Fruit fly (Drosophila melanogaster) whole organism, prepupa: ENCODE measurements around the gene AGO2.

Source experiments
- Blimp-1 ChIP-seq: fragments of 200-800 bp; sonication (Bioruptor generic); optimal IDR thresholded peaks from 3 replicates; lab custom pipeline; 2017; ENCODE audit warnings: missing biosample characterization, missing genetic modification characterization, mild to moderate bottlenecking, moderate library complexity, missing genetic modification reagents
- CG10631 ChIP-seq: fragments of 200-800 bp; sonication (Bioruptor generic); optimal IDR thresholded peaks from 2 replicates; lab custom pipeline; 2016; ENCODE audit warnings: missing biosample characterization, missing genetic modification characterization
- CG11294 ChIP-seq: fragments of 200-800 bp; sonication (Bioruptor generic); IDR thresholded peaks from 2 replicates; pipeline ENCODE4 v1.3.6; 2022; ENCODE audit warnings: missing biosample characterization, missing genetic modification characterization
- CG11762 ChIP-seq: fragments of 200-800 bp; sonication (Bioruptor generic); optimal IDR thresholded peaks from 3 replicates; lab custom pipeline; 2016; ENCODE audit warnings: missing biosample characterization, missing genetic modification characterization; ENCODE audit not compliant: insufficient read depth
- CG11902 ChIP-seq: fragments of 200-800 bp; sonication (Bioruptor generic); optimal IDR thresholded peaks from 3 replicates; lab custom pipeline; 2016; ENCODE audit warnings: missing biosample characterization, missing genetic modification characterization
- CG16779 ChIP-seq: fragments of 200-800 bp; sonication (Bioruptor generic); optimal IDR thresholded peaks from 3 replicates; lab custom pipeline; 2017; ENCODE audit warnings: missing biosample characterization, mild to moderate bottlenecking, missing genetic modification characterization
- CG3032 ChIP-seq: fragments of 200-800 bp; optimal IDR thresholded peaks from 2 replicates; lab custom pipeline; 2019; ENCODE audit warnings: missing biosample characterization, mild to moderate bottlenecking, missing genetic modification characterization, moderate library complexity
- CG31627 ChIP-seq: fragments of 200-800 bp; sonication (Bioruptor generic); optimal IDR thresholded peaks from 3 replicates; lab custom pipeline; 2016; ENCODE audit warnings: missing biosample characterization, missing genetic modification characterization
- CG32006 ChIP-seq: fragments of 200-800 bp; sonication (Bioruptor generic); optimal IDR thresholded peaks from 3 replicates; lab custom pipeline; 2017; ENCODE audit warnings: missing biosample characterization, mild to moderate bottlenecking, missing genetic modification characterization
- CG34406 ChIP-seq: fragments of 200-800 bp; sonication (Bioruptor generic); optimal IDR thresholded peaks from 3 replicates; lab custom pipeline; 2016; ENCODE audit warnings: missing biosample characterization, missing genetic modification characterization
- CG3919 ChIP-seq: fragments of 200-800 bp; sonication (Bioruptor generic); optimal IDR thresholded peaks from 3 replicates; lab custom pipeline; 2016; ENCODE audit warnings: missing biosample characterization, missing genetic modification characterization
- CG4318 ChIP-seq: fragments of 200-800 bp; sonication (Bioruptor generic); optimal IDR thresholded peaks from 3 replicates; lab custom pipeline; 2017; ENCODE audit warnings: missing biosample characterization, mild to moderate bottlenecking, missing genetic modification characterization
- CG6163 ChIP-seq: fragments of 200-800 bp; sonication (Bioruptor generic); IDR thresholded peaks from 3 replicates; pipeline ENCODE4 v1.3.6; 2022; ENCODE audit warnings: missing biosample characterization, missing genetic modification characterization
- CG6276 ChIP-seq: fragments of 200-800 bp; sonication (Bioruptor generic); optimal IDR thresholded peaks from 2 replicates; lab custom pipeline; 2017; ENCODE audit warnings: missing biosample characterization, mild to moderate bottlenecking, missing genetic modification characterization
- CG7368 ChIP-seq: fragments of 200-800 bp; sonication (Bioruptor generic); optimal IDR thresholded peaks from 3 replicates; lab custom pipeline; 2016; ENCODE audit warnings: missing biosample characterization, missing genetic modification characterization
- CG8319 ChIP-seq: fragments of 200-800 bp; sonication (Bioruptor generic); optimal IDR thresholded peaks from 3 replicates; lab custom pipeline; 2016; ENCODE audit warnings: missing biosample characterization, missing genetic modification characterization
- CG8632 ChIP-seq: fragments of 200-800 bp; sonication (Bioruptor generic); optimal IDR thresholded peaks from 3 replicates; lab custom pipeline; 2016; ENCODE audit warnings: missing biosample characterization, missing genetic modification characterization
- Eip78C ChIP-seq: fragments of 200-800 bp; sonication (Bioruptor generic); peaks from one replicate; lab custom pipeline; 2016; ENCODE audit warnings: missing biosample characterization, missing genetic modification characterization
- Gug ChIP-seq: fragments of 200-800 bp; sonication (Bioruptor generic); IDR thresholded peaks from 2 replicates; pipeline ENCODE4 v1.3.6; 2022; ENCODE audit warnings: missing biosample characterization, missing genetic modification characterization
- Hr38 ChIP-seq: sonication (Bioruptor generic); optimal IDR thresholded peaks from 2 replicates; lab custom pipeline; 2016; ENCODE audit warnings: missing biosample characterization, missing genetic modification characterization
- Met ChIP-seq: fragments of 200-800 bp; sonication (Bioruptor generic); optimal IDR thresholded peaks from 3 replicates; lab custom pipeline; 2016; ENCODE audit warnings: missing biosample characterization, missing genetic modification characterization
- Smox ChIP-seq: fragments of 200-800 bp; sonication (Bioruptor generic); optimal IDR thresholded peaks from 3 replicates; lab custom pipeline; 2016; ENCODE audit warnings: missing biosample characterization, missing genetic modification characterization
- Sox102F ChIP-seq: fragments of 200-800 bp; sonication (Bioruptor generic); optimal IDR thresholded peaks from 2 replicates; lab custom pipeline; 2016; ENCODE audit warnings: missing biosample characterization, mild to moderate bottlenecking, missing genetic modification characterization
- Sox14 ChIP-seq: fragments of 200-800 bp; sonication (Bioruptor generic); optimal IDR thresholded peaks from 3 replicates; lab custom pipeline; 2016; ENCODE audit warnings: missing biosample characterization, missing genetic modification characterization
- Sox15 ChIP-seq: fragments of 200-800 bp; sonication (Bioruptor generic); optimal IDR thresholded peaks from 3 replicates; lab custom pipeline; 2016; ENCODE audit warnings: missing biosample characterization, missing genetic modification characterization
- achi ChIP-seq: fragments of 200-800 bp; sonication (Bioruptor generic); optimal IDR thresholded peaks from 3 replicates; lab custom pipeline; 2016; ENCODE audit warnings: missing biosample characterization, missing genetic modification characterization
- acj6 ChIP-seq: fragments of 200-800 bp; sonication (Bioruptor generic); optimal IDR thresholded peaks from 3 replicates; lab custom pipeline; 2016; ENCODE audit warnings: missing biosample characterization, missing genetic modification characterization
- cyc ChIP-seq: fragments of 200-800 bp; sonication (Bioruptor generic); optimal IDR thresholded peaks from 3 replicates; lab custom pipeline; 2016; ENCODE audit warnings: missing biosample characterization, missing genetic modification characterization
- dsx ChIP-seq: fragments of 200-800 bp; optimal IDR thresholded peaks from 3 replicates; lab custom pipeline; 2019; ENCODE audit warnings: missing biosample characterization, mild to moderate bottlenecking, missing genetic modification characterization, moderate library complexity; ENCODE audit not compliant: poor library complexity, severe bottlenecking
- fd85E ChIP-seq: fragments of 200-800 bp; sonication (Bioruptor generic); optimal IDR thresholded peaks from 3 replicates; lab custom pipeline; 2016; ENCODE audit warnings: missing biosample characterization, missing genetic modification characterization
- fkh ChIP-seq: fragments of 200-800 bp; sonication (Bioruptor generic); optimal IDR thresholded peaks from 3 replicates; lab custom pipeline; 2017; ENCODE audit warnings: missing biosample characterization, mild to moderate bottlenecking, missing genetic modification characterization, moderate library complexity
- lz ChIP-seq: fragments of 200-800 bp; sonication (Bioruptor generic); optimal IDR thresholded peaks from 3 replicates; lab custom pipeline; 2016; ENCODE audit warnings: missing biosample characterization, missing genetic modification characterization
- salr ChIP-seq, 2 experiments: fragments of 200-800 bp; sonication (Bioruptor generic); optimal IDR thresholded peaks; 3 replicates each; lab custom pipeline; 2016 to 2018; ENCODE audit warnings: missing biosample characterization in 2 of 2, missing genetic modification characterization in 2 of 2, mild to moderate bottlenecking in 1 of 2
- spab ChIP-seq: fragments of 200-800 bp; sonication (Bioruptor generic); optimal IDR thresholded peaks from 2 replicates; lab custom pipeline; 2017; ENCODE audit warnings: missing biosample characterization, mild to moderate bottlenecking, missing genetic modification characterization, missing genetic modification reagents
- svp ChIP-seq: fragments of 200-800 bp; sonication (Bioruptor generic); peaks from one replicate; lab custom pipeline; 2016; ENCODE audit warnings: missing biosample characterization, missing genetic modification characterization
- topi ChIP-seq: fragments of 200-800 bp; sonication (Bioruptor generic); optimal IDR thresholded peaks from 3 replicates; lab custom pipeline; 2016; ENCODE audit warnings: missing biosample characterization, missing genetic modification characterization
- vri ChIP-seq: fragments of 200-800 bp; sonication (Bioruptor generic); optimal IDR thresholded peaks from 3 replicates; lab custom pipeline; 2016; ENCODE audit warnings: missing biosample characterization, mild to moderate bottlenecking, missing genetic modification characterization

AGO2 gene

dm6 chr3L:15537916-15538581 is 15.9 kb upstream of the AGO2 start (continued):
- TF ChIP-seq Met (GFP tag; lab: Kevin White, UChicago) (peak; percentile 56), CG10631 (GFP tag; lab: Kevin White, UChicago) (peak; percentile 70), CG11902 (GFP tag; lab: Kevin White, UChicago) (peak; percentile 5), CG6163 (GFP tag; lab: Robert Waterston, UW) (peak; percentile 36; the same call in 2 of the 3 replicates), CG8319 (peak; percentile 21), Sox14 (GFP tag; lab: Kevin White, UChicago) (peak; percentile 71), Blimp-1 (GFP tag; lab: Kevin White, UChicago) (no peak), CG16779 (peak; percentile 30), fd85E (GFP tag; lab: Kevin White, UChicago) (no peak), CG31627 (GFP tag; lab: Kevin White, UChicago) (peak; percentile 37), CG8632 (GFP tag; lab: Kevin White, UChicago) (peak; percentile 29), CG4318 (GFP tag; lab: Kevin White, UChicago) (peak; percentile 71), CG3032 (tag; lab: Kevin White, UChicago) (peak; percentile 56), Smox (GFP tag; lab: Kevin White, UChicago) (peak; percentile 55), dsx (GFP tag; lab: Kevin White, UChicago) (peak; percentile 51), spab (GFP tag; lab: Kevin White, UChicago) (peak; percentile 60), CG11762 (GFP tag; lab: Kevin White, UChicago) (peak; percentile 59), topi (GFP tag; lab: Kevin White, UChicago) (peak; percentile 49), vri (GFP tag; lab: Kevin White, UChicago) (no peak), CG32006 (GFP tag; lab: Kevin White, UChicago) (peak; percentile 90), CG34406 (GFP tag; lab: Kevin White, UChicago) (peak; percentile 48), Hr38 (GFP tag; lab: Kevin White, UChicago) (no peak), CG7368 (GFP tag; lab: Kevin White, UChicago) (no peak), svp (GFP tag; lab: Kevin White, UChicago) (peak; percentile 88), cyc (GFP tag; lab: Kevin White, UChicago) (peak; percentile 20), acj6 (GFP tag; lab: Kevin White, UChicago) (peak; percentile 55), Gug (peak; percentile 71), CG3919 (GFP tag; lab: Kevin White, UChicago) (peak; percentile 45), fkh (no peak), achi (peak; percentile 76)

dm6 chr3L:15538582-15539490 is 15.1 kb upstream of the AGO2 start:
- TF ChIP-seq Sox15 (GFP tag; lab: Kevin White, UChicago) (no peak), vri (GFP tag; lab: Kevin White, UChicago) (peak; percentile 48), Hr38 (GFP tag; lab: Kevin White, UChicago) (no peak), CG32006 (GFP tag; lab: Kevin White, UChicago) (peak; percentile 47), Sox102F (GFP tag; lab: Kevin White, UChicago) (no peak), cyc (GFP tag; lab: Kevin White, UChicago) (no peak), Eip78C (GFP tag; lab: Kevin White, UChicago) (peak; percentile 40), lz (GFP tag; lab: Kevin White, UChicago) (no peak), CG6276 (no peak), CG3032 (tag; lab: Kevin White, UChicago) (no peak), fkh (peak; percentile 6), svp (GFP tag; lab: Kevin White, UChicago) (peak; percentile 84), salr (GFP tag; optimal IDR thresholded peaks at IDR 0.05; lab: Kevin White, UChicago) (peak in 1 of 2 experiments; percentile 30), CG11294 (no peak), CG16779 (no peak), CG10631 (GFP tag; lab: Kevin White, UChicago) (no peak)
